Fruit fly (Drosophila melanogaster) whole organism, wandering third instar larva: ENCODE results near the gene CG1103.
A peak's percentile ranks its signal among the peaks of the same experiment; 100 is the strongest.

ENCODE experiments used
- Abd-B ChIP-seq: fragments of >200 bp; optimal IDR thresholded peaks from 2 replicates; lab custom pipeline; 2017; ENCODE audit warnings: missing biosample characterization, missing genetic modification characterization
- CG32264 ChIP-seq: fragments of 200-800 bp; sonication (Bioruptor generic); optimal IDR thresholded peaks from 2 replicates; lab custom pipeline; 2016; ENCODE audit warnings: missing biosample characterization, missing genetic modification characterization
- CG9705 ChIP-seq: fragments of 200-800 bp; sonication (Bioruptor generic); optimal IDR thresholded peaks from 2 replicates; lab custom pipeline; 2018; ENCODE audit warnings: missing biosample characterization, mild to moderate bottlenecking, missing genetic modification characterization
- Dfd ChIP-seq: fragments of >200 bp; optimal IDR thresholded peaks from 2 replicates; lab custom pipeline; 2017; ENCODE audit warnings: missing biosample characterization, missing genetic modification characterization
- Dif ChIP-seq: fragments of 200-275, 200-300 bp; sonication (Bioruptor generic); optimal IDR thresholded peaks from 2 replicates; lab custom pipeline; 2018; ENCODE audit warnings: missing biosample characterization, missing genetic modification characterization; ENCODE audit not compliant: partially characterized antibody
- GATAd ChIP-seq: sonication (Bioruptor generic); optimal IDR thresholded peaks from 2 replicates; lab custom pipeline; 2016; ENCODE audit warnings: missing biosample characterization, missing genetic modification characterization
- HLH106 ChIP-seq: fragments of 200-800 bp; optimal IDR thresholded peaks from 3 replicates; lab custom pipeline; 2019; ENCODE audit warnings: missing biosample characterization, mild to moderate bottlenecking, missing genetic modification characterization, moderate library complexity
- Hnf4 ChIP-seq: fragments of 200-800 bp; sonication (Bioruptor generic); optimal IDR thresholded peaks from 2 replicates; lab custom pipeline; 2016; ENCODE audit warnings: missing biosample characterization, mild to moderate bottlenecking, missing genetic modification characterization
- Hr78 ChIP-seq: fragments of >200 bp; optimal IDR thresholded peaks from 2 replicates; lab custom pipeline; 2017; ENCODE audit warnings: missing biosample characterization, missing genetic modification characterization
- Hr83 ChIP-seq: fragments of 200-300 bp; sonication (Bioruptor generic); optimal IDR thresholded peaks from 2 replicates; lab custom pipeline; 2016; ENCODE audit warnings: missing biosample characterization, mild to moderate bottlenecking, missing genetic modification characterization, moderate library complexity; ENCODE audit not compliant: poor library complexity, severe bottlenecking
- Jra ChIP-seq: sonication (Bioruptor generic); optimal IDR thresholded peaks from 2 replicates; lab custom pipeline; 2016; ENCODE audit warnings: missing biosample characterization, missing genetic modification characterization
- Mio ChIP-seq: sonication (Bioruptor generic); optimal IDR thresholded peaks from 2 replicates; lab custom pipeline; 2016; ENCODE audit warnings: missing biosample characterization, missing genetic modification characterization
- Myc ChIP-seq: fragments of >200 bp; optimal IDR thresholded peaks from 2 replicates; lab custom pipeline; 2017
- N ChIP-seq: fragments of >200 bp; optimal IDR thresholded peaks from 2 replicates; lab custom pipeline; 2018; ENCODE audit warnings: missing biosample characterization, missing external identifiers, missing genetic modification characterization
- OdsH ChIP-seq: fragments of 200-800 bp; sonication (Bioruptor generic); optimal IDR thresholded peaks from 2 replicates; lab custom pipeline; 2016; ENCODE audit warnings: missing biosample characterization, mild to moderate bottlenecking, missing genetic modification characterization
- Rel ChIP-seq, 2 experiments: fragments of 200-800 bp; sonication (Bioruptor generic) in 1 of 2; optimal IDR thresholded peaks; 2 replicates in 1 of 2; 3 replicates in 1 of 2; lab custom pipeline; 2016 to 2019; ENCODE audit warnings: mild to moderate bottlenecking in 2 of 2, missing biosample characterization in 2 of 2, missing genetic modification characterization in 2 of 2, moderate library complexity in 1 of 2
- Sp1 ChIP-seq: fragments of 200-800 bp; sonication (Bioruptor generic); optimal IDR thresholded peaks from 3 replicates; lab custom pipeline; 2019; ENCODE audit warnings: missing biosample characterization, mild to moderate bottlenecking, missing genetic modification characterization, moderate library complexity
- Vsx2 ChIP-seq: fragments of 200-300, 225-300 bp; sonication (Bioruptor generic); optimal IDR thresholded peaks from 2 replicates; lab custom pipeline; 2018; ENCODE audit warnings: missing biosample characterization, missing genetic modification characterization; ENCODE audit not compliant: partially characterized antibody
- br ChIP-seq: fragments of 200-800 bp; sonication (Bioruptor generic); optimal IDR thresholded peaks from 2 replicates; lab custom pipeline; 2016; ENCODE audit warnings: missing biosample characterization, missing genetic modification characterization
- brk ChIP-seq: fragments of 200-800 bp; sonication (Bioruptor generic); optimal IDR thresholded peaks from 2 replicates; lab custom pipeline; 2016; ENCODE audit warnings: missing biosample characterization, mild to moderate bottlenecking, missing genetic modification characterization
- dl ChIP-seq, 2 experiments: fragments of 175-275, 200-275 bp in 1 of 2; fragments of 200-275 bp in 1 of 2; sonication (Bioruptor generic); optimal IDR thresholded peaks; lab custom pipeline; 2018; ENCODE audit warnings: mild to moderate bottlenecking in 2 of 2, missing biosample characterization in 2 of 2, missing genetic modification characterization in 2 of 2, moderate library complexity in 2 of 2; ENCODE audit not compliant: partially characterized antibody in 2 of 2, insufficient read depth in 1 of 2
- dmrt93B ChIP-seq: fragments of 200-800 bp; sonication (Bioruptor generic); optimal IDR thresholded peaks from 2 replicates; lab custom pipeline; 2018; ENCODE audit warnings: missing biosample characterization, mild to moderate bottlenecking, missing genetic modification characterization
- dsf ChIP-seq: sonication (Bioruptor generic); optimal IDR thresholded peaks from 2 replicates; lab custom pipeline; 2016; ENCODE audit warnings: missing biosample characterization, missing genetic modification characterization, borderline replicate concordance
- ey ChIP-seq: fragments of 200-800 bp; sonication (Bioruptor generic); optimal IDR thresholded peaks from 2 replicates; lab custom pipeline; 2016; ENCODE audit warnings: missing biosample characterization, missing genetic modification characterization
- foxo ChIP-seq, 2 experiments: fragments of 200-800 bp; sonication (Bioruptor generic); optimal IDR thresholded peaks; 2 replicates in 1 of 2; 3 replicates in 1 of 2; lab custom pipeline; 2016 to 2017; ENCODE audit warnings: missing biosample characterization in 2 of 2, missing genetic modification characterization in 2 of 2
- h ChIP-seq: fragments of 200-800 bp; sonication (Bioruptor generic); optimal IDR thresholded peaks from 3 replicates; lab custom pipeline; 2016; ENCODE audit warnings: missing biosample characterization, mild to moderate bottlenecking, missing genetic modification characterization
- jim ChIP-seq: fragments of 175-275, 200-325 bp; sonication (Bioruptor generic); optimal IDR thresholded peaks from 2 replicates; lab custom pipeline; 2016; ENCODE audit warnings: missing biosample characterization, mild to moderate bottlenecking, missing genetic modification characterization
- lola ChIP-seq: fragments of >200 bp; optimal IDR thresholded peaks from 2 replicates; lab custom pipeline; 2017; ENCODE audit warnings: missing biosample characterization, missing genetic modification characterization
- pan ChIP-seq: fragments of >200 bp; optimal IDR thresholded peaks from 2 replicates; lab custom pipeline; 2017
- psq ChIP-seq: fragments of 200-800 bp; sonication (Bioruptor generic); optimal IDR thresholded peaks from 3 replicates; lab custom pipeline; 2017; ENCODE audit warnings: missing biosample characterization, mild to moderate bottlenecking, missing genetic modification characterization, moderate library complexity
- rgr ChIP-seq: fragments of 200-800 bp; sonication (Bioruptor generic); optimal IDR thresholded peaks from 3 replicates; lab custom pipeline; 2016; ENCODE audit warnings: missing biosample characterization, mild to moderate bottlenecking, missing genetic modification characterization
- sage ChIP-seq: fragments of 200-800 bp; sonication (Bioruptor generic); optimal IDR thresholded peaks from 2 replicates; lab custom pipeline; 2016; ENCODE audit warnings: missing biosample characterization, mild to moderate bottlenecking, missing genetic modification characterization
- sv ChIP-seq: fragments of 200-800 bp; sonication (Bioruptor generic); optimal IDR thresholded peaks from 3 replicates; lab custom pipeline; 2016; ENCODE audit warnings: missing biosample characterization, missing genetic modification characterization
- tai ChIP-seq: sonication (Bioruptor generic); optimal IDR thresholded peaks from 2 replicates; lab custom pipeline; 2016; ENCODE audit warnings: missing biosample characterization, missing genetic modification characterization
- woc ChIP-seq: sonication (Bioruptor generic); optimal IDR thresholded peaks from 2 replicates; lab custom pipeline; 2016; ENCODE audit warnings: missing biosample characterization, mild to moderate bottlenecking, missing genetic modification characterization

Gene CG1103

dm6 chr3R:4359625-4360024, 22.1 kb downstream of the CG1103 start, which contains the start of gene CG1090:
CG1090 (plus strand) TSS chr3R:4359883.
- no peak for TF ChIP-seq dsf (GFP tag; lab: Kevin White, UChicago)
- TF ChIP-seq dl (GFP tag; optimal IDR thresholded peaks at IDR 0.05; lab: Kevin White, UChicago; ENCODE audit: insufficient read depth in 1 of 2, partially characterized antibody in 2 of 2): no peak
- TF ChIP-seq Hr83 (GFP tag; lab: Kevin White, UChicago): no peak
- no peak for TF ChIP-seq lola
- TF ChIP-seq Hnf4 (GFP tag; lab: Kevin White, UChicago): no peak
- TF ChIP-seq Myc (lab: Kevin White, UChicago): no peak
- TF ChIP-seq Dif: no peak
- no peak for TF ChIP-seq brk (GFP tag; lab: Kevin White, UChicago)
- TF ChIP-seq sage (GFP tag; lab: Kevin White, UChicago): no peak
- no peak for TF ChIP-seq Rel (GFP tag; optimal IDR thresholded peaks at IDR 0.05; lab: Kevin White, UChicago)
- no peak for TF ChIP-seq Rel (tag; optimal IDR thresholded peaks at IDR 0.05; lab: Kevin White, UChicago)
- no peak for TF ChIP-seq Sp1 (GFP tag; lab: Kevin White, UChicago)
- no peak for TF ChIP-seq foxo (GFP tag; optimal IDR thresholded peaks at IDR 0.05; lab: Kevin White, UChicago)
- no peak for TF ChIP-seq Abd-B (GFP tag; lab: Kevin White, UChicago)
- no peak for TF ChIP-seq CG32264 (GFP tag; lab: Kevin White, UChicago)
- TF ChIP-seq GATAd (GFP tag; lab: Kevin White, UChicago): no peak

DNA sequence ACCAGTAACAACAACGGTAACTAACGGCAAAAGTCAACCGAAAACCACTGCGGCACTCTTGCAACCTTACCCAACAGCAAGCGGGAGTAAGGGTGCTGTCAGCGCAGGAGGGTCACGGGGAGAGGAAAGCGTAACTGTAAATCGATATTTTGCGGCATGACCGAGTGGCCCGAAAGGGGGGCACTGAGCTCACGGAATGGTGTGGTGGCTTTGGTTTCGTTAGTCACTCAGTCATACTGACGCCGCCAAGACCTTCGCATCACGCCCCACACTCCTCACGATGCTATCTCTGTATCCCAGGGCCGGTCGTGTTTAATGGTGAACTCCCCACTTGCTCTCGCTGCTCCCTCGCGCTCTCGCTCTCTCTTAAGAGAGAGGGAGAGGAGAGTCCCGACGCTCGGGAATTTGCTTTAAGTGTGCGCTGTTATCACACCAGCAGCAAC, 23.1 kb downstream of the CG1103 start:
- TF ChIP-seq pan (no peak), Hr83 (GFP tag; lab: Kevin White, UChicago) (peak; percentile 38), Abd-B (GFP tag; lab: Kevin White, UChicago) (no peak), GATAd (GFP tag; lab: Kevin White, UChicago) (no peak), lola (no peak), h (GFP tag; lab: Kevin White, UChicago) (peak; percentile 16), sage (GFP tag; lab: Kevin White, UChicago) (no peak), dsf (GFP tag; lab: Kevin White, UChicago) (no peak), Vsx2 (GFP tag; lab: Kevin White, UChicago) (peak; percentile 20), br (GFP tag; lab: Kevin White, UChicago) (no peak), jim (no peak), N (GFP tag; lab: Kevin White, UChicago) (no peak), Dif (peak; percentile 92), dl (GFP tag; optimal IDR thresholded peaks at IDR 0.05; lab: Kevin White, UChicago; ENCODE audit: insufficient read depth in 1 of 2, partially characterized antibody in 2 of 2) (peak; percentile 54 to 85), Jra (peak; percentile 7)
- TF ChIP-seq, all 38 proteins: peak for 6

DNA sequence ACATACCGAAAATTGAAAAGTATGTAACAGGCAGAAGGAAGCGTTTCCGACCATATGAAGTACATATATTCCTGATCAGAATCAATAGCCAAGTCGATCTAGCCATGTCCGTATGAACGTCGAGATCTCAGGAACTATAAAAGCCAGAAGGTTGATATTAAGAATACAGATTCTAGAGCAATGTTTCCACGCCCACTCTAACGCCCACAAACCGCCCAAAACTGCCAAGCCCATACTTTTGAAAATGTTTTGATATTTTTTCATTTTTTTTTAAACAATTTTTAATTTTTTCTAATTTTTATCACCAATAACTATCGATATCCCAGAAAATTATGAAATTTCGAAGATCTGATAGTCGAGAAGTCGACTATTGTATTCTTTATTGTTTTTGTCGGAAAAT, 24.5 kb downstream of the CG1103 start:
- TF ChIP-seq Dif: no peak
- TF ChIP-seq Dfd (GFP tag; lab: Kevin White, UChicago): peak; percentile 90
- TF ChIP-seq dsf (GFP tag; lab: Kevin White, UChicago): no peak
- no peak for TF ChIP-seq Hr78 (GFP tag; lab: Kevin White, UChicago)

- TF ChIP-seq sage (GFP tag; lab: Kevin White, UChicago) (no peak), dl (GFP tag; optimal IDR thresholded peaks at IDR 0.05; lab: Kevin White, UChicago; ENCODE audit: insufficient read depth in 1 of 2, partially characterized antibody in 2 of 2) (peak; percentile 53 to 55), Hnf4 (GFP tag; lab: Kevin White, UChicago) (peak; percentile 67), OdsH (GFP tag; lab: Kevin White, UChicago) (peak; percentile 61), CG9705 (peak; percentile 11), foxo (GFP tag; optimal IDR thresholded peaks at IDR 0.05; lab: Kevin White, UChicago) (peak in 1 of 2 experiments; percentile 45), Vsx2 (GFP tag; lab: Kevin White, UChicago) (no peak), lola (no peak), tai (GFP tag; lab: Kevin White, UChicago) (no peak), woc (GFP tag; lab: Kevin White, UChicago) (peak; percentile 84), Mio (no peak), Hr78 (GFP tag; lab: Kevin White, UChicago) (no peak), Sp1 (GFP tag; lab: Kevin White, UChicago) (peak; percentile 77), dsf (GFP tag; lab: Kevin White, UChicago) (no peak), sv (peak; percentile 31), CG32264 (GFP tag; lab: Kevin White, UChicago) (no peak), Dfd (GFP tag; lab: Kevin White, UChicago) (no peak), N (GFP tag; lab: Kevin White, UChicago) (no peak), HLH106 (tag; lab: Kevin White, UChicago) (peak; percentile 8), dmrt93B (no peak), GATAd (GFP tag; lab: Kevin White, UChicago) (peak; percentile 52), br (GFP tag; lab: Kevin White, UChicago) (peak; percentile 64), ey (GFP tag; lab: Kevin White, UChicago) (no peak), jim (peak; percentile 28), brk (GFP tag; lab: Kevin White, UChicago) (no peak), Myc (lab: Kevin White, UChicago) (no peak), rgr (peak; percentile 56), Dif (peak; percentile 89), psq (GFP tag; lab: Kevin White, UChicago) (peak; percentile 21), Rel (GFP tag; optimal IDR thresholded peaks at IDR 0.05; lab: Kevin White, UChicago) (no peak), Rel (tag; optimal IDR thresholded peaks at IDR 0.05; lab: Kevin White, UChicago) (peak; percentile 83), Hr83 (GFP tag; lab: Kevin White, UChicago) (peak; percentile 90)
Observed at dm6 chr3R:4378363-4379354, 41.1 kb downstream of the CG1103 start, which contains the start of gene Sfxn1-3. Sfxn1-3 (plus strand) TSS chr3R:4378600.
